Worm (Caenorhabditis elegans): ENCODE data around the gene F37A4.1.

DNA sequence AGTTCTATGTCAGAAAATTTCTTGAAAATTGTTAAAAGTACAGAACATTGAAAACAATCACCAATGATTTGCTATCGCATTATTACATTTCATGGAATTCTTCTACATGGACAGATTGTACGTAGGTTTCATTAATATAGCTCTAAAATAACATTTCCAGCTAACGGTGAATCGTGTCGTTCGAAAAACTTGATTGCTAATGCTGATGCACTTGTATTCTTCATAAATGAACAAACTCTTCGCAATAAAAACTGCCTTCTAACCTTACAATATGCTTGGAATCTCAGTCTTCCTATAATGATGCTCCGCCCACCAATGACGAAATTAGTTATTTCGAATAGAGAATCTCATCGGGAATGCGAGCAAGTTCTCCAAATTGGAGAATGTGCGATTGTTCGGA lies 17.7 kb upstream of the F37A4.1 start, which contains the start of gene F37A4.6:
- no peak for TF ChIP-seq him-1 (tag; optimal IDR thresholded peaks at IDR 0.05)
- no peak for TF ChIP-seq dao-5 (tag; optimal IDR thresholded peaks at IDR 0.05)
- TF ChIP-seq W03F9.2 (tag; optimal IDR thresholded peaks at IDR 0.05), result no peak

Measured in whole organism, L4/young adult.